Worm (Caenorhabditis elegans): ENCODE measurements around the gene F20B6.9.

DNA sequence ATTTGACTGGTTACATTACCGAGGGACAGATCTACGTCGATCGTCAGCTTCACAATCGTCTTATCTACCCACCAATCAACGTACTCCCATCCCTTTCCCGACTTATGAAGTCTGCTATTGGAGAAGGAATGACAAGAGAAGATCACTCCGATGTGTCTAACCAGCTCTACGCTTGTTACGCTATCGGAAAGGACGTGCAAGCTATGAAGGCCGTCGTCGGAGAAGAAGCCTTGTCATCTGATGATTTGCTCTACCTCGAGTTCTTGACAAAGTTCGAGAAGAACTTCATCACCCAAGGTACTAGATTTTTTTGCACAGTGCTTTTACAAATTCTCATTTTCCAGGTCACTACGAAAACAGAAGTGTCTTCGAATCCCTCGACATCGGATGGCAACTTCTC is 15.1 kb downstream of the F20B6.9 start:
- no peak for TF ChIP-seq ceh-18 (tag; optimal IDR thresholded peaks at IDR 0.05)
- TF ChIP-seq hlh-13 (GFP tag; optimal IDR thresholded peaks at IDR 0.05) = no peak
- no peak for TF ChIP-seq pqm-1 (tag; optimal IDR thresholded peaks at IDR 0.05)
- no peak for TF ChIP-seq nfya-1 (tag; optimal IDR thresholded peaks at IDR 0.05)
- no peak for TF ChIP-seq dve-1 (tag; optimal IDR thresholded peaks at IDR 0.05)
- no peak for TF ChIP-seq ceh-31 (tag; optimal IDR thresholded peaks at IDR 0.05)
- TF ChIP-seq ama-1 (optimal IDR thresholded peaks at IDR 0.05) = no peak

All from whole organism, late embryonic.